Worm (Caenorhabditis elegans) whole organism, young adult: ENCODE data around the gene tbx-35.

Source experiments
- D2030.7 ChIP-seq: fragments of 200-800 bp; sonication (Bioruptor generic); IDR thresholded peaks from 2 replicates; pipeline ENCODE4 v1.3.6; 2022; ENCODE audit warnings: missing genetic modification reagents, missing genetic modification characterization, missing compliant biosample characterization
- F39B2.1 ChIP-seq: fragments of 200-800 bp; sonication (Bioruptor generic); IDR thresholded peaks from 2 replicates; pipeline ENCODE4 v1.3.6; 2022; ENCODE audit warnings: missing genetic modification reagents, missing genetic modification characterization, missing compliant biosample characterization
- F49E8.2 ChIP-seq: sonication (generic microtip); optimal IDR thresholded peaks from 3 replicates; lab custom pipeline; 2017; ENCODE audit warnings: missing genetic modification characterization, mild to moderate bottlenecking, missing compliant biosample characterization, antibody characterized with exemption, moderate library complexity; ENCODE audit not compliant: insufficient read depth
- F57A8.1 ChIP-seq: fragments of 200-800 bp; sonication (Bioruptor generic); optimal IDR thresholded peaks from 2 replicates; lab custom pipeline; 2018; ENCODE audit warnings: mild to moderate bottlenecking, missing genetic modification characterization, moderate library complexity, missing compliant biosample characterization
- K11D2.4 ChIP-seq: fragments of 200-800 bp; sonication (Bioruptor generic); IDR thresholded peaks from 2 replicates; pipeline ENCODE4 v1.3.6; 2022; ENCODE audit warnings: missing genetic modification reagents, missing genetic modification characterization, missing compliant biosample characterization
- T07F8.4 ChIP-seq: sonication (generic microtip); optimal IDR thresholded peaks from 2 replicates; lab custom pipeline; 2016; ENCODE audit warnings: mild to moderate bottlenecking, missing genetic modification characterization, moderate library complexity, missing compliant biosample characterization
- Y53F4B.3 ChIP-seq: fragments of 200-800 bp; sonication (Bioruptor generic); IDR thresholded peaks from 2 replicates; pipeline ENCODE4 v1.3.6; 2022; ENCODE audit warnings: missing genetic modification reagents, missing genetic modification characterization, missing compliant biosample characterization
- Y53G8AR.9 ChIP-seq: fragments of 200-800 bp; sonication (Bioruptor generic); conservative IDR thresholded peaks from 2 replicates; pipeline ENCODE4 v1.3.6; 2022; ENCODE audit warnings: missing genetic modification reagents, missing genetic modification characterization, missing compliant biosample characterization
- Y67H2A.10 ChIP-seq: fragments of 200-800 bp; sonication (Bioruptor generic); conservative IDR thresholded peaks from 2 replicates; pipeline ENCODE4 v1.3.6; 2022; ENCODE audit warnings: missing genetic modification reagents, missing genetic modification characterization, missing compliant biosample characterization
- aptf-2 ChIP-seq: fragments of 200-800 bp; sonication (Bioruptor generic); conservative IDR thresholded peaks from 2 replicates; pipeline ENCODE4 v1.3.6; 2022; ENCODE audit warnings: missing genetic modification reagents, missing genetic modification characterization, missing compliant biosample characterization
- atf-7 ChIP-seq: sonication (generic microtip); optimal IDR thresholded peaks from 2 replicates; lab custom pipeline; 2017; ENCODE audit warnings: mild to moderate bottlenecking, missing genetic modification characterization, missing compliant biosample characterization
- ceh-100 ChIP-seq: fragments of 200-800 bp; sonication (Bioruptor generic); IDR thresholded peaks from 2 replicates; pipeline ENCODE4 v1.3.6; 2022; ENCODE audit warnings: missing genetic modification reagents, missing genetic modification characterization, missing compliant biosample characterization
- ceh-27 ChIP-seq: fragments of 200-800 bp; sonication (Bioruptor generic); optimal IDR thresholded peaks from 2 replicates; lab custom pipeline; 2018; ENCODE audit warnings: mild to moderate bottlenecking, missing genetic modification characterization, moderate library complexity, missing compliant biosample characterization
- chd-7 ChIP-seq: sonication (generic microtip); optimal IDR thresholded peaks from 2 replicates; lab custom pipeline; 2016; ENCODE audit warnings: mild to moderate bottlenecking, missing genetic modification characterization, moderate library complexity, missing compliant biosample characterization
- him-1 ChIP-seq: sonication (generic microtip); optimal IDR thresholded peaks from 2 replicates; lab custom pipeline; 2016; ENCODE audit warnings: missing genotype, missing genetic modification reagents, missing genetic modification characterization, missing compliant biosample characterization
- hlh-12 ChIP-seq: sonication (generic microtip); optimal IDR thresholded peaks from 2 replicates; lab custom pipeline; 2016; ENCODE audit warnings: missing genetic modification characterization, missing compliant biosample characterization
- hlh-26 ChIP-seq: fragments of 200-800 bp; sonication (Bioruptor generic); conservative IDR thresholded peaks from 2 replicates; pipeline ENCODE4 v1.3.6; 2022; ENCODE audit warnings: missing genetic modification reagents, missing genetic modification characterization, missing compliant biosample characterization
- hmg-1.2 ChIP-seq: fragments of 200-800 bp; sonication (Bioruptor generic); IDR thresholded peaks from 2 replicates; pipeline ENCODE4 v1.3.6; 2022; ENCODE audit warnings: missing genetic modification reagents, missing genetic modification characterization, missing compliant biosample characterization
- let-526 ChIP-seq: fragments of 200-800 bp; sonication (Bioruptor generic); IDR thresholded peaks from 2 replicates; pipeline ENCODE4 v1.3.6; 2022; ENCODE audit warnings: missing genetic modification reagents, missing genetic modification characterization, missing compliant biosample characterization
- let-607 ChIP-seq, 2 experiments: fragments of 200-800 bp in 1 of 2; sonication (Bioruptor generic) in 1 of 2; sonication (generic microtip) in 1 of 2; optimal IDR thresholded peaks; 2 replicates each; lab custom pipeline; 2016 to 2018; ENCODE audit warnings: mild to moderate bottlenecking in 2 of 2, missing compliant biosample characterization in 2 of 2, missing genetic modification characterization in 2 of 2, moderate library complexity in 2 of 2, missing genotype in 1 of 2
- lin-26 ChIP-seq: fragments of 200-800 bp; sonication (Bioruptor generic); IDR thresholded peaks from 2 replicates; pipeline ENCODE4 v1.3.6; 2022; ENCODE audit warnings: missing genetic modification reagents, missing genetic modification characterization, missing compliant biosample characterization
- lir-1 ChIP-seq: fragments of 200-800 bp; sonication (Bioruptor generic); conservative IDR thresholded peaks from 2 replicates; pipeline ENCODE4 v1.3.6; 2022; ENCODE audit warnings: missing genetic modification reagents, missing genetic modification characterization, missing compliant biosample characterization
- lsl-1 ChIP-seq: fragments of 200-800 bp; sonication (Bioruptor generic); optimal IDR thresholded peaks from 2 replicates; lab custom pipeline; 2018; ENCODE audit warnings: mild to moderate bottlenecking, missing genetic modification characterization, moderate library complexity, missing compliant biosample characterization
- lsy-27 ChIP-seq: sonication (generic microtip); optimal IDR thresholded peaks from 2 replicates; lab custom pipeline; 2017; ENCODE audit warnings: missing genetic modification characterization, mild to moderate bottlenecking, missing compliant biosample characterization, antibody characterized with exemption, missing genotype, borderline replicate concordance; ENCODE audit not compliant: insufficient read depth
- madf-6 ChIP-seq: fragments of 200-800 bp; sonication (Bioruptor generic); IDR thresholded peaks from 2 replicates; pipeline ENCODE4 v1.3.6; 2022; ENCODE audit warnings: missing genetic modification reagents, missing genetic modification characterization, missing compliant biosample characterization
- mcd-1 ChIP-seq: fragments of 200-800 bp; sonication (Bioruptor generic); IDR thresholded peaks from 2 replicates; pipeline ENCODE4 v1.3.6; 2022; ENCODE audit warnings: missing genetic modification reagents, missing genetic modification characterization, missing compliant biosample characterization
- nfya-1 ChIP-seq: sonication (generic microtip); optimal IDR thresholded peaks from 2 replicates; lab custom pipeline; 2017; ENCODE audit warnings: antibody characterized with exemption, missing compliant biosample characterization, missing genetic modification characterization, borderline replicate concordance; ENCODE audit not compliant: insufficient read depth
- nfya-2 ChIP-seq: fragments of 200-800 bp; sonication (Bioruptor generic); IDR thresholded peaks from 2 replicates; pipeline ENCODE4 v1.3.6; 2022; ENCODE audit warnings: missing genetic modification reagents, missing genetic modification characterization, missing compliant biosample characterization
- nfyb-1 ChIP-seq: fragments of 200-800 bp; sonication (Bioruptor generic); IDR thresholded peaks from 2 replicates; pipeline ENCODE4 v1.3.6; 2022; ENCODE audit warnings: missing genetic modification reagents, missing genetic modification characterization, missing compliant biosample characterization
- nhr-27 ChIP-seq: fragments of 200-800 bp; sonication (Bioruptor generic); optimal IDR thresholded peaks from 2 replicates; lab custom pipeline; 2018; ENCODE audit warnings: mild to moderate bottlenecking, missing genetic modification characterization, moderate library complexity, missing compliant biosample characterization
- nhr-80 ChIP-seq: sonication (generic microtip); optimal IDR thresholded peaks from 2 replicates; lab custom pipeline; 2016; ENCODE audit warnings: missing genetic modification characterization, missing compliant biosample characterization
- nhr-90 ChIP-seq: sonication (generic microtip); optimal IDR thresholded peaks from 2 replicates; lab custom pipeline; 2016; ENCODE audit warnings: missing genotype, mild to moderate bottlenecking, missing genetic modification characterization, missing compliant biosample characterization
- repo-1 ChIP-seq: sonication (generic microtip); optimal IDR thresholded peaks from 2 replicates; lab custom pipeline; 2017; ENCODE audit warnings: mild to moderate bottlenecking, missing genetic modification characterization, missing compliant biosample characterization
- rpc-1 ChIP-seq, 2 experiments: fragments of 150-350 bp in 1 of 2; sonication (generic microtip) in 1 of 2; optimal IDR thresholded peaks; 2 replicates each; lab custom pipeline; 2014 to 2018; ENCODE audit warnings: missing biosample characterization in 1 of 2, missing genetic modification characterization in 1 of 2, missing genetic modification reagents in 1 of 2, missing genotype in 1 of 2
- snpc-1.1 ChIP-seq: sonication (generic microtip); optimal IDR thresholded peaks from 2 replicates; lab custom pipeline; 2017; ENCODE audit warnings: missing genetic modification characterization, mild to moderate bottlenecking, missing compliant biosample characterization, antibody characterized with exemption, moderate library complexity, missing genotype, missing genetic modification reagents; ENCODE audit not compliant: insufficient read depth
- snpc-3.4 ChIP-seq: sonication (generic microtip); optimal IDR thresholded peaks from 2 replicates; lab custom pipeline; 2017; ENCODE audit warnings: missing genetic modification characterization, mild to moderate bottlenecking, missing compliant biosample characterization, antibody characterized with exemption, moderate library complexity, missing genotype, missing genetic modification reagents
- somi-1 ChIP-seq: fragments of 200-800 bp; sonication (Bioruptor generic); optimal IDR thresholded peaks from 2 replicates; lab custom pipeline; 2018; ENCODE audit warnings: mild to moderate bottlenecking, missing genetic modification characterization, missing compliant biosample characterization
- unc-130 ChIP-seq: sonication (generic microtip); optimal IDR thresholded peaks from 2 replicates; lab custom pipeline; 2016; ENCODE audit warnings: missing genetic modification reagents, missing genetic modification characterization, missing compliant biosample characterization
- unc-62 ChIP-seq: fragments of 150-350 bp; optimal IDR thresholded peaks from 2 replicates; lab custom pipeline; 2014; ENCODE audit warnings: missing biosample characterization, missing genetic modification reagents, missing genetic modification characterization
- zim-3 ChIP-seq: sonication (generic microtip); optimal IDR thresholded peaks from 2 replicates; lab custom pipeline; 2017; ENCODE audit warnings: mild to moderate bottlenecking, missing genetic modification characterization, moderate library complexity, missing compliant biosample characterization
- ztf-22 ChIP-seq: fragments of 200-800 bp; sonication (Bioruptor generic); optimal IDR thresholded peaks from 2 replicates; lab custom pipeline; 2018; ENCODE audit warnings: mild to moderate bottlenecking, missing genetic modification characterization, moderate library complexity, missing compliant biosample characterization
- ztf-28 ChIP-seq: fragments of 200-800 bp; sonication (Bioruptor generic); IDR thresholded peaks from 2 replicates; pipeline ENCODE4 v1.3.6; 2022; ENCODE audit warnings: missing genetic modification reagents, missing genetic modification characterization, missing compliant biosample characterization

The tbx-35 gene

DNA sequence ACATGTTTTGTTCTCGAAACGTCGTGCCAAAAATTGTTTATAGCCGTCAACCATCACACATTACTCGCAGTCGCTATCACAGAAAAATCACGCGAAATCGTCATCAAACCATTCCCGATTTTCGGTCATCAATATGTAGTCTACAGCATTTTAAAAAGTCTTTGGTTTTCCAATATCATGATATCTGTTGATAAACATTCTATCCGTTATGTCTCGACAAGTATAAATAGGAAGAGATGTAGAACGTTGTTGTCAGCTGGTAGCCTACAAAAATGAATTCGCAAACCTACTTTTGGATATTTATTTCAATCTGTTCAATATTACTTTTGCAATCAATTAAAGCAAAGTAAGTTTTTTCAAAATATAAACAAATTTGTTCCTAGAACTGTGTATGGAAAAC, 28.8 kb downstream of the tbx-35 start, which contains the start of gene F12A10.1:
TSS of gene F12A10.1 (plus strand) at position 166 of the 400 bp plus-strand sequence.
- no peak for TF ChIP-seq aptf-2 (GFP tag; lab: Robert Waterston, UW)
- no peak for TF ChIP-seq nfya-2 (GFP tag; lab: Robert Waterston, UW)
- TF ChIP-seq nhr-27 (tag; lab: Kevin White, UChicago): no peak
- no peak for TF ChIP-seq unc-130 (GFP tag; lab: Kevin White, UChicago)
- TF ChIP-seq ztf-28 (GFP tag; lab: Robert Waterston, UW): no peak
- no peak for TF ChIP-seq ceh-100
- TF ChIP-seq somi-1 (GFP tag; lab: Kevin White, UChicago): no peak
- TF ChIP-seq ztf-22 (GFP tag; lab: Kevin White, UChicago): no peak
- no peak for TF ChIP-seq ceh-27 (GFP tag; lab: Kevin White, UChicago)
- no peak for TF ChIP-seq nfyb-1 (GFP tag; lab: Robert Waterston, UW)

DNA sequence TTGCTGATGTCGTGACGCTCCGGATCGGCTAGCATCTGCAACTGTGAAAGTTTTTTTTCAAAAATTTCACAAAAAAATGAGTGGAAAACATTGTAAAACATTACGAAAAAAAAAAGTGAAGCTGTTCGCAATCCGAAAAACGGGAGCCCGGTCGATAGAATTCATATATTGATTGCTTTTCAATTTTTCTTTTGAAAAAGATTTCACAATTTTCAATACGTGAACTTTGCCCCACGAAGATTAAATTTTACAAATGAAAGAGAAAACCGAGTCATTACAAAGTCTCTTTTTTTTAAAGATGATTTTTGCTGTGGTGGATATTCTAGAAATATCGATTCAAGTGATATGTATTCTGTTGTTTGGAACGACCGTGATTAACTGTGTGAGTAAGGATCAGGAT, 30.8 kb downstream of the tbx-35 start, which contains the start of gene F12A10.6:
TSS of gene F12A10.6 (minus strand) at position 101 of the 400 bp plus-strand sequence.
- no peak for TF ChIP-seq T07F8.4 (tag; lab: Kevin White, UChicago)
- no peak for TF ChIP-seq Y53F4B.3
- TF ChIP-seq snpc-3.4: no peak
- no peak for TF ChIP-seq unc-62 (GFP tag; lab: Kevin White, UChicago)
- TF ChIP-seq nfya-2 (GFP tag; lab: Robert Waterston, UW): no peak
- TF ChIP-seq zim-3 (tag; lab: Kevin White, UChicago): no peak
- no peak for TF ChIP-seq lsl-1 (GFP tag; lab: Kevin White, UChicago)
- no peak for TF ChIP-seq nhr-90 (tag; lab: Kevin White, UChicago)
- no peak for TF ChIP-seq F57A8.1 (GFP tag; lab: Kevin White, UChicago)
- no peak for TF ChIP-seq F39B2.1 (GFP tag; lab: Robert Waterston, UW)

DNA sequence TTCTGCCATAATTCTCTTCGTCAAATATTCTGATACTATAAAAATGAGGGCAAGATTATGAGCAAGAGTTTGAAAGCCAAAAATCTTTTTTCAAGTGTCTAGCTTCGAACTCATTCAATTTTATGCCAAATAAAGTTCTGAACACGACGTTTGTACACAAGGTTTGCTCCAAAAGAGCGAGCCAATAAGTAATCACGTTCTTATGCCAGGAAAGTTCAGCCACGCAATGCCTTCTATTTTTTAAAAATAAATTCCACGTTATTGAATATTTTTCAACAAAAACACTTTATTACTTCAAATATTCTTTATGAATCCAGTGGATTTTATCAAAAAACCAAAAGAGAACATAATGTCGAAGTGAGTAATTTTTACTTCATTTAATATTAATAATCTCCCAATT, 37.4 kb downstream of the tbx-35 start, which contains the start of gene nep-5:
TSS of gene nep-5 (plus strand) at position 301 of the 400 bp plus-strand sequence.
- no peak for TF ChIP-seq hlh-12 (tag; lab: Kevin White, UChicago)
- no peak for TF ChIP-seq lsy-27
- TF ChIP-seq somi-1 (GFP tag; lab: Kevin White, UChicago): no peak
- no peak for TF ChIP-seq him-1
- no peak for TF ChIP-seq repo-1 (tag; lab: Kevin White, UChicago)
- TF ChIP-seq nfya-1 (tag; lab: Kevin White, UChicago): no peak
- no peak for TF ChIP-seq D2030.7 (GFP tag; lab: Robert Waterston, UW)
- TF ChIP-seq hmg-1.2: no peak
- TF ChIP-seq lin-26: no peak
- TF ChIP-seq let-526: no peak

DNA sequence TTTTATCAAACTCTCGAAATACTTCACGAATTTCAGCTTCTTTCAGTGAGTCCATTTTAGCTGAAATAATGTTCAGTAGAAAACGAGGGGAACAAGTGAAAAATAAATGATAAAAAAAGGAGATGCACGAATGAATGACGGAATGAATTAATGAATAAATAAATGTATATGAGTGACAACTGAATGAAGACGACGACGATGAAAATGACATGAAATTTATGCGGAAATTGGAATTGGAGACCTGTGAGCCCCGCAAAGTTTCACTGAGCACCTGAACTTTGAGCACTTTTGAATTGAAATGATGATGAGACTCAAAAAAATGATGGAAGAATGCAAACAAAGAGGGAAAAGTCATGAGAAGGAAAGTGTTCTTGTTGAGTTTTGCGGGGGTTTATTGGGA, 43.2 kb downstream of the tbx-35 start, which contains the start of gene cal-8:
TSS of gene cal-8 (minus strand) at position 60 of the 400 bp plus-strand sequence.
- no peak for TF ChIP-seq hlh-12 (tag; lab: Kevin White, UChicago)
- no peak for TF ChIP-seq let-607 (tag; optimal IDR thresholded peaks at IDR 0.05; lab: Kevin White, UChicago)
- TF ChIP-seq K11D2.4 (GFP tag; lab: Robert Waterston, UW): no peak
- TF ChIP-seq chd-7 (tag; lab: Kevin White, UChicago): no peak
- TF ChIP-seq atf-7 (tag; lab: Kevin White, UChicago): no peak
- TF ChIP-seq unc-62 (GFP tag; lab: Kevin White, UChicago): no peak
- TF ChIP-seq madf-6 (GFP tag; lab: Robert Waterston, UW): no peak
- no peak for TF ChIP-seq ztf-28 (GFP tag; lab: Robert Waterston, UW)
- no peak for TF ChIP-seq nhr-80 (tag; lab: Kevin White, UChicago)
- TF ChIP-seq Y67H2A.10 (GFP tag; lab: Robert Waterston, UW): no peak
- TF ChIP-seq snpc-3.4: no peak
- no peak for TF ChIP-seq snpc-1.1 (tag; lab: Kevin White, UChicago)
- no peak for TF ChIP-seq hlh-26
- no peak for TF ChIP-seq F49E8.2 (tag; lab: Kevin White, UChicago)
- TF ChIP-seq lir-1: no peak
- no peak for TF ChIP-seq Y53G8AR.9 (GFP tag; lab: Robert Waterston, UW)
- no peak for TF ChIP-seq rpc-1 (optimal IDR thresholded peaks at IDR 0.05; lab: Kevin White, UChicago)
- TF ChIP-seq rpc-1 (tag; optimal IDR thresholded peaks at IDR 0.05; lab: Kevin White, UChicago): no peak
- TF ChIP-seq mcd-1 (GFP tag; lab: Robert Waterston, UW): no peak
- no peak for TF ChIP-seq nhr-27 (tag; lab: Kevin White, UChicago)
- TF ChIP-seq lin-26: no peak
